Fruit fly (Drosophila melanogaster) whole organism, prepupa: ENCODE measurements around the gene prt.

ENCODE experiments used
- CG10631 ChIP-seq: fragments of 200-800 bp; sonication (Bioruptor generic); optimal IDR thresholded peaks from 2 replicates; lab custom pipeline; 2016; ENCODE audit warnings: missing biosample characterization, missing genetic modification characterization
- CG3032 ChIP-seq: fragments of 200-800 bp; optimal IDR thresholded peaks from 2 replicates; lab custom pipeline; 2019; ENCODE audit warnings: missing biosample characterization, mild to moderate bottlenecking, missing genetic modification characterization, moderate library complexity
- CG6276 ChIP-seq: fragments of 200-800 bp; sonication (Bioruptor generic); optimal IDR thresholded peaks from 2 replicates; lab custom pipeline; 2017; ENCODE audit warnings: missing biosample characterization, mild to moderate bottlenecking, missing genetic modification characterization
- CG6792 ChIP-seq: fragments of 200-800 bp; sonication (Bioruptor generic); optimal IDR thresholded peaks from 3 replicates; lab custom pipeline; 2016; ENCODE audit warnings: missing biosample characterization, missing genetic modification characterization
- CG6854 ChIP-seq: fragments of 200-800 bp; sonication (Bioruptor generic); optimal IDR thresholded peaks from 2 replicates; lab custom pipeline; 2017; ENCODE audit warnings: missing biosample characterization, mild to moderate bottlenecking, missing genetic modification characterization
- CG8632 ChIP-seq: fragments of 200-800 bp; sonication (Bioruptor generic); optimal IDR thresholded peaks from 3 replicates; lab custom pipeline; 2016; ENCODE audit warnings: missing biosample characterization, missing genetic modification characterization
- Eip75B ChIP-seq: fragments of 200-800 bp; sonication (Bioruptor generic); optimal IDR thresholded peaks from 3 replicates; lab custom pipeline; 2016; ENCODE audit warnings: missing biosample characterization, missing genetic modification characterization
- Ets21C ChIP-seq: fragments of 200-800 bp; sonication (Bioruptor generic); optimal IDR thresholded peaks from 3 replicates; lab custom pipeline; 2016; ENCODE audit warnings: missing biosample characterization, missing genetic modification characterization
- Hr38 ChIP-seq: sonication (Bioruptor generic); optimal IDR thresholded peaks from 2 replicates; lab custom pipeline; 2016; ENCODE audit warnings: missing biosample characterization, missing genetic modification characterization
- Hr4 ChIP-seq: fragments of 200-800 bp; sonication (Bioruptor generic); optimal IDR thresholded peaks from 3 replicates; lab custom pipeline; 2016; ENCODE audit warnings: missing biosample characterization, missing genetic modification characterization
- OdsH ChIP-seq: fragments of 200-800 bp; sonication (Bioruptor generic); optimal IDR thresholded peaks from 3 replicates; lab custom pipeline; 2016; ENCODE audit warnings: missing biosample characterization, missing genetic modification characterization
- fkh ChIP-seq: fragments of 200-800 bp; sonication (Bioruptor generic); optimal IDR thresholded peaks from 3 replicates; lab custom pipeline; 2017; ENCODE audit warnings: missing biosample characterization, mild to moderate bottlenecking, missing genetic modification characterization, moderate library complexity
- ss ChIP-seq, 2 experiments: fragments of 200-800 bp; sonication (Bioruptor generic); optimal IDR thresholded peaks; 2 replicates in 1 of 2; 3 replicates in 1 of 2; lab custom pipeline; 2017 to 2018; ENCODE audit warnings: mild to moderate bottlenecking in 2 of 2, missing biosample characterization in 2 of 2, missing genetic modification characterization in 2 of 2, moderate library complexity in 1 of 2

DNA sequence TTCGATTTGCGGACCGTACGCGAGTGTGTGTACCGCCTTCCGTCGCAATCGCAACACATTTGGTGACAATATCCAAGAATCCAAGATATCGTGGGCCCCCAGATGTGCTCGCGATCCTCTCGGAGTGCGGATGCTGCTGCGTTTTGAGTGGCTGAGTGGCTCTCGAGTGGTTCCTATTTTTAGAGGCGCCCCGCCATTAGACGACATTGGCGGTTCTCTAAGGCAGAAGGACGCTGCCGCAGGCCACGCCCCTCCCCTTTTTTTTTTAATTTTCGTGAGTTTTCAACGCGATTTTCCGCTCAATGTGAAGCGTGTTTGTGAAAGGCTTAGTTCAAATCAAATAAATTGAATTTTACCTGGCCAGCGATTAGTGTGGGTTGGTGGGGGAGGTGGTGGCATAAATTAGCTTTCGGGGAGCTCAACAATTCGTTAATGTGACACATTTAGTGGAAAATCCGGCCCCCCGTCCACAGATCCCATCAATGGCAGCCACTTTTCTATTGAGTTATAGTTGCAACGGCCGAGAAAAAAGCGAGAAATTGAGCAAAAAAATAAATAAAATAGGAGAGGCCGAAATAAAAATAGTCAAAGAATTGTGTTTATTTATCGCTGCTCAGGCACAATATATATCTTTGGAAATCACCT, 19.6 kb upstream of the prt start, which contains the start of gene nau:
- no peak for TF ChIP-seq CG10631
- TF ChIP-seq CG6792, result no peak
- no peak for TF ChIP-seq ss (GFP tag; optimal IDR thresholded peaks at IDR 0.05; lab: Kevin White, UChicago)
- TF ChIP-seq OdsH (GFP tag; lab: Kevin White, UChicago), result no peak
- TF ChIP-seq Hr4 (GFP tag; lab: Kevin White, UChicago), result no peak
- no peak for TF ChIP-seq CG6854 (GFP tag; lab: Kevin White, UChicago)
- no peak for TF ChIP-seq CG3032 (tag; lab: Kevin White, UChicago)
- TF ChIP-seq CG8632 (GFP tag; lab: Kevin White, UChicago), result no peak
- no peak for TF ChIP-seq Hr38
- no peak for TF ChIP-seq Ets21C (GFP tag; lab: Kevin White, UChicago)
- no peak for TF ChIP-seq fkh (GFP tag; lab: Kevin White, UChicago)
- TF ChIP-seq CG6276 (GFP tag; lab: Kevin White, UChicago), result no peak
- TF ChIP-seq Eip75B (GFP tag; lab: Kevin White, UChicago), result no peak
